Fruit fly (Drosophila melanogaster): ENCODE results near the gene CG6793.

- TF ChIP-seq Smox (GFP tag; optimal IDR thresholded peaks at IDR 0.05) (no peak), vri (GFP tag; optimal IDR thresholded peaks at IDR 0.05) (no peak), Met (GFP tag; optimal IDR thresholded peaks at IDR 0.05) (no peak), CG3919 (GFP tag; optimal IDR thresholded peaks at IDR 0.05) (no peak), Ets21C (GFP tag; optimal IDR thresholded peaks at IDR 0.05) (no peak), Eip78C (GFP tag) (no peak), spab (GFP tag; optimal IDR thresholded peaks at IDR 0.05) (no peak), fd85E (GFP tag; optimal IDR thresholded peaks at IDR 0.05) (no peak), CG6854 (GFP tag; optimal IDR thresholded peaks at IDR 0.05) (no peak), Blimp-1 (GFP tag; optimal IDR thresholded peaks at IDR 0.05) (no peak), CG34406 (GFP tag; optimal IDR thresholded peaks at IDR 0.05) (no peak), CG6792 (GFP tag; optimal IDR thresholded peaks at IDR 0.05) (no peak)
Observed at dm6 chr3L:12045443-12045842, 3.3 kb downstream of the CG6793 start.
